Fruit fly (Drosophila melanogaster) whole organism, prepupa: Measurements from ENCODE around the gene Nthl1.

ENCODE experiments used
- Blimp-1 ChIP-seq: fragments of 200-800 bp; sonication (Bioruptor generic); optimal IDR thresholded peaks from 3 replicates; lab custom pipeline; 2017; ENCODE audit warnings: missing biosample characterization, missing genetic modification characterization, mild to moderate bottlenecking, moderate library complexity, missing genetic modification reagents
- CG10631 ChIP-seq: fragments of 200-800 bp; sonication (Bioruptor generic); optimal IDR thresholded peaks from 2 replicates; lab custom pipeline; 2016; ENCODE audit warnings: missing biosample characterization, missing genetic modification characterization
- CG10669 ChIP-seq: fragments of 200-800 bp; sonication (Bioruptor generic); optimal IDR thresholded peaks from 3 replicates; lab custom pipeline; 2018; ENCODE audit warnings: missing biosample characterization, mild to moderate bottlenecking, missing genetic modification characterization, moderate library complexity
- CG11294 ChIP-seq: fragments of 200-800 bp; sonication (Bioruptor generic); IDR thresholded peaks from 2 replicates; pipeline ENCODE4 v1.3.6; 2022; ENCODE audit warnings: missing biosample characterization, missing genetic modification characterization
- CG11762 ChIP-seq: fragments of 200-800 bp; sonication (Bioruptor generic); optimal IDR thresholded peaks from 3 replicates; lab custom pipeline; 2016; ENCODE audit warnings: missing biosample characterization, missing genetic modification characterization; ENCODE audit not compliant: insufficient read depth
- CG11902 ChIP-seq: fragments of 200-800 bp; sonication (Bioruptor generic); optimal IDR thresholded peaks from 3 replicates; lab custom pipeline; 2016; ENCODE audit warnings: missing biosample characterization, missing genetic modification characterization
- CG15336 ChIP-seq: fragments of 200-800 bp; sonication (Bioruptor generic); IDR thresholded peaks from 2 replicates; pipeline ENCODE4 v1.3.6; 2022; ENCODE audit warnings: missing biosample characterization, missing genetic modification characterization
- CG1621 ChIP-seq: fragments of 200-800 bp; sonication (Bioruptor generic); optimal IDR thresholded peaks from 3 replicates; lab custom pipeline; 2018; ENCODE audit warnings: missing biosample characterization, mild to moderate bottlenecking, missing genetic modification characterization
- CG16779 ChIP-seq: fragments of 200-800 bp; sonication (Bioruptor generic); optimal IDR thresholded peaks from 3 replicates; lab custom pipeline; 2017; ENCODE audit warnings: missing biosample characterization, mild to moderate bottlenecking, missing genetic modification characterization
- CG3032 ChIP-seq: fragments of 200-800 bp; optimal IDR thresholded peaks from 2 replicates; lab custom pipeline; 2019; ENCODE audit warnings: missing biosample characterization, mild to moderate bottlenecking, missing genetic modification characterization, moderate library complexity
- CG31627 ChIP-seq: fragments of 200-800 bp; sonication (Bioruptor generic); optimal IDR thresholded peaks from 3 replicates; lab custom pipeline; 2016; ENCODE audit warnings: missing biosample characterization, missing genetic modification characterization
- CG32006 ChIP-seq: fragments of 200-800 bp; sonication (Bioruptor generic); optimal IDR thresholded peaks from 3 replicates; lab custom pipeline; 2017; ENCODE audit warnings: missing biosample characterization, mild to moderate bottlenecking, missing genetic modification characterization
- CG34406 ChIP-seq: fragments of 200-800 bp; sonication (Bioruptor generic); optimal IDR thresholded peaks from 3 replicates; lab custom pipeline; 2016; ENCODE audit warnings: missing biosample characterization, missing genetic modification characterization
- CG3919 ChIP-seq: fragments of 200-800 bp; sonication (Bioruptor generic); optimal IDR thresholded peaks from 3 replicates; lab custom pipeline; 2016; ENCODE audit warnings: missing biosample characterization, missing genetic modification characterization
- CG4318 ChIP-seq: fragments of 200-800 bp; sonication (Bioruptor generic); optimal IDR thresholded peaks from 3 replicates; lab custom pipeline; 2017; ENCODE audit warnings: missing biosample characterization, mild to moderate bottlenecking, missing genetic modification characterization
- CG6163 ChIP-seq: fragments of 200-800 bp; sonication (Bioruptor generic); IDR thresholded peaks from 3 replicates; pipeline ENCODE4 v1.3.6; 2022; ENCODE audit warnings: missing biosample characterization, missing genetic modification characterization
- CG6792 ChIP-seq: fragments of 200-800 bp; sonication (Bioruptor generic); optimal IDR thresholded peaks from 3 replicates; lab custom pipeline; 2016; ENCODE audit warnings: missing biosample characterization, missing genetic modification characterization
- CG6854 ChIP-seq: fragments of 200-800 bp; sonication (Bioruptor generic); optimal IDR thresholded peaks from 2 replicates; lab custom pipeline; 2017; ENCODE audit warnings: missing biosample characterization, mild to moderate bottlenecking, missing genetic modification characterization
- CG7368 ChIP-seq: fragments of 200-800 bp; sonication (Bioruptor generic); optimal IDR thresholded peaks from 3 replicates; lab custom pipeline; 2016; ENCODE audit warnings: missing biosample characterization, missing genetic modification characterization
- CG8119 ChIP-seq: fragments of 200-800 bp; sonication (Bioruptor generic); IDR thresholded peaks from 3 replicates; pipeline ENCODE4 v1.3.6; 2022; ENCODE audit warnings: missing biosample characterization, missing genetic modification characterization
- CG8319 ChIP-seq: fragments of 200-800 bp; sonication (Bioruptor generic); optimal IDR thresholded peaks from 3 replicates; lab custom pipeline; 2016; ENCODE audit warnings: missing biosample characterization, missing genetic modification characterization
- CG8632 ChIP-seq: fragments of 200-800 bp; sonication (Bioruptor generic); optimal IDR thresholded peaks from 3 replicates; lab custom pipeline; 2016; ENCODE audit warnings: missing biosample characterization, missing genetic modification characterization
- Eip75B ChIP-seq: fragments of 200-800 bp; sonication (Bioruptor generic); optimal IDR thresholded peaks from 3 replicates; lab custom pipeline; 2016; ENCODE audit warnings: missing biosample characterization, missing genetic modification characterization
- Eip93F ChIP-seq: fragments of 200-800 bp; sonication (Bioruptor generic); optimal IDR thresholded peaks from 2 replicates; lab custom pipeline; 2016; ENCODE audit warnings: missing biosample characterization, mild to moderate bottlenecking, missing genetic modification characterization
- Gug ChIP-seq: fragments of 200-800 bp; sonication (Bioruptor generic); IDR thresholded peaks from 2 replicates; pipeline ENCODE4 v1.3.6; 2022; ENCODE audit warnings: missing biosample characterization, missing genetic modification characterization
- Hr38 ChIP-seq: sonication (Bioruptor generic); optimal IDR thresholded peaks from 2 replicates; lab custom pipeline; 2016; ENCODE audit warnings: missing biosample characterization, missing genetic modification characterization
- Hr39 ChIP-seq: fragments of 200-800 bp; sonication (Bioruptor generic); optimal IDR thresholded peaks from 2 replicates; lab custom pipeline; 2016; ENCODE audit warnings: missing biosample characterization, missing genetic modification characterization
- Lpt ChIP-seq: fragments of 200-800 bp; sonication (Bioruptor generic); optimal IDR thresholded peaks from 3 replicates; lab custom pipeline; 2016; ENCODE audit warnings: missing biosample characterization, missing genetic modification characterization
- Met ChIP-seq: fragments of 200-800 bp; sonication (Bioruptor generic); optimal IDR thresholded peaks from 3 replicates; lab custom pipeline; 2016; ENCODE audit warnings: missing biosample characterization, missing genetic modification characterization
- OdsH ChIP-seq: fragments of 200-800 bp; sonication (Bioruptor generic); optimal IDR thresholded peaks from 3 replicates; lab custom pipeline; 2016; ENCODE audit warnings: missing biosample characterization, missing genetic modification characterization
- Smox ChIP-seq: fragments of 200-800 bp; sonication (Bioruptor generic); optimal IDR thresholded peaks from 3 replicates; lab custom pipeline; 2016; ENCODE audit warnings: missing biosample characterization, missing genetic modification characterization
- Sox102F ChIP-seq: fragments of 200-800 bp; sonication (Bioruptor generic); optimal IDR thresholded peaks from 2 replicates; lab custom pipeline; 2016; ENCODE audit warnings: missing biosample characterization, mild to moderate bottlenecking, missing genetic modification characterization
- Sox15 ChIP-seq: fragments of 200-800 bp; sonication (Bioruptor generic); optimal IDR thresholded peaks from 3 replicates; lab custom pipeline; 2016; ENCODE audit warnings: missing biosample characterization, missing genetic modification characterization
- achi ChIP-seq: fragments of 200-800 bp; sonication (Bioruptor generic); optimal IDR thresholded peaks from 3 replicates; lab custom pipeline; 2016; ENCODE audit warnings: missing biosample characterization, missing genetic modification characterization
- acj6 ChIP-seq: fragments of 200-800 bp; sonication (Bioruptor generic); optimal IDR thresholded peaks from 3 replicates; lab custom pipeline; 2016; ENCODE audit warnings: missing biosample characterization, missing genetic modification characterization
- cyc ChIP-seq: fragments of 200-800 bp; sonication (Bioruptor generic); optimal IDR thresholded peaks from 3 replicates; lab custom pipeline; 2016; ENCODE audit warnings: missing biosample characterization, missing genetic modification characterization
- dac ChIP-seq: fragments of 200-800 bp; sonication (Bioruptor generic); optimal IDR thresholded peaks from 2 replicates; lab custom pipeline; 2017; ENCODE audit warnings: missing biosample characterization, mild to moderate bottlenecking, missing genetic modification characterization
- dsx ChIP-seq: fragments of 200-800 bp; optimal IDR thresholded peaks from 3 replicates; lab custom pipeline; 2019; ENCODE audit warnings: missing biosample characterization, mild to moderate bottlenecking, missing genetic modification characterization, moderate library complexity; ENCODE audit not compliant: poor library complexity, severe bottlenecking
- eg ChIP-seq: fragments of 200-800 bp; sonication (Bioruptor generic); IDR thresholded peaks from 3 replicates; pipeline ENCODE4 v1.3.6; 2022; ENCODE audit warnings: missing biosample characterization, missing genetic modification characterization
- esn ChIP-seq: fragments of 200-800 bp; sonication (Bioruptor generic); optimal IDR thresholded peaks from 2 replicates; lab custom pipeline; 2016; ENCODE audit warnings: missing biosample characterization, mild to moderate bottlenecking, missing genetic modification characterization, moderate library complexity
- fd59A ChIP-seq: fragments of 200-800 bp; sonication (Bioruptor generic); optimal IDR thresholded peaks from 2 replicates; lab custom pipeline; 2017; ENCODE audit warnings: missing biosample characterization, mild to moderate bottlenecking, missing genetic modification characterization, missing genetic modification reagents
- fd85E ChIP-seq: fragments of 200-800 bp; sonication (Bioruptor generic); optimal IDR thresholded peaks from 3 replicates; lab custom pipeline; 2016; ENCODE audit warnings: missing biosample characterization, missing genetic modification characterization
- fkh ChIP-seq: fragments of 200-800 bp; sonication (Bioruptor generic); optimal IDR thresholded peaks from 3 replicates; lab custom pipeline; 2017; ENCODE audit warnings: missing biosample characterization, mild to moderate bottlenecking, missing genetic modification characterization, moderate library complexity
- lz ChIP-seq: fragments of 200-800 bp; sonication (Bioruptor generic); optimal IDR thresholded peaks from 3 replicates; lab custom pipeline; 2016; ENCODE audit warnings: missing biosample characterization, missing genetic modification characterization
- net ChIP-seq: fragments of 200-800 bp; sonication (Bioruptor generic); optimal IDR thresholded peaks from 3 replicates; lab custom pipeline; 2016; ENCODE audit warnings: missing biosample characterization, missing genetic modification characterization
- pdm3 ChIP-seq: fragments of 200-800 bp; sonication (Bioruptor generic); optimal IDR thresholded peaks from 3 replicates; lab custom pipeline; 2016; ENCODE audit warnings: missing biosample characterization, missing genetic modification characterization
- salr ChIP-seq, 2 experiments: fragments of 200-800 bp; sonication (Bioruptor generic); optimal IDR thresholded peaks; 3 replicates each; lab custom pipeline; 2016 to 2018; ENCODE audit warnings: missing biosample characterization in 2 of 2, missing genetic modification characterization in 2 of 2, mild to moderate bottlenecking in 1 of 2
- spab ChIP-seq: fragments of 200-800 bp; sonication (Bioruptor generic); optimal IDR thresholded peaks from 2 replicates; lab custom pipeline; 2017; ENCODE audit warnings: missing biosample characterization, mild to moderate bottlenecking, missing genetic modification characterization, missing genetic modification reagents
- svp ChIP-seq: fragments of 200-800 bp; sonication (Bioruptor generic); peaks from one replicate; lab custom pipeline; 2016; ENCODE audit warnings: missing biosample characterization, missing genetic modification characterization
- topi ChIP-seq: fragments of 200-800 bp; sonication (Bioruptor generic); optimal IDR thresholded peaks from 3 replicates; lab custom pipeline; 2016; ENCODE audit warnings: missing biosample characterization, missing genetic modification characterization
- vri ChIP-seq: fragments of 200-800 bp; sonication (Bioruptor generic); optimal IDR thresholded peaks from 3 replicates; lab custom pipeline; 2016; ENCODE audit warnings: missing biosample characterization, mild to moderate bottlenecking, missing genetic modification characterization

The Nthl1 gene

dm6 chr2L:20918056-20918674, 9.5 kb downstream of the Nthl1 start:
- TF ChIP-seq dsx (GFP tag; lab: Kevin White, UChicago) (peak; percentile 63), Eip75B (GFP tag; lab: Kevin White, UChicago) (peak; percentile 74), CG3032 (tag; lab: Kevin White, UChicago) (peak; percentile 9), Sox15 (GFP tag; lab: Kevin White, UChicago) (peak; percentile 24), dac (GFP tag; lab: Kevin White, UChicago) (peak; percentile 72), CG3919 (GFP tag; lab: Kevin White, UChicago) (peak; percentile 77), fkh (no peak), Sox102F (GFP tag; lab: Kevin White, UChicago) (peak; percentile 74), Eip93F (GFP tag; lab: Kevin White, UChicago) (no peak), CG6792 (GFP tag; lab: Kevin White, UChicago) (peak; percentile 66), Hr39 (GFP tag; lab: Kevin White, UChicago) (peak; percentile 75), CG8632 (GFP tag; lab: Kevin White, UChicago) (peak; percentile 64), fd59A (GFP tag; lab: Kevin White, UChicago) (peak; percentile 66), topi (GFP tag; lab: Kevin White, UChicago) (peak; percentile 69), Lpt (GFP tag; lab: Kevin White, UChicago) (peak; percentile 79), svp (GFP tag; lab: Kevin White, UChicago) (peak; percentile 90), CG10669 (GFP tag; lab: Kevin White, UChicago) (no peak), lz (GFP tag; lab: Kevin White, UChicago) (peak; percentile 72), CG15336 (peak; percentile 93), CG10631 (peak; percentile 55), CG34406 (GFP tag; lab: Kevin White, UChicago) (peak; percentile 66), CG31627 (GFP tag; lab: Kevin White, UChicago) (peak; percentile 72), vri (peak; percentile 73), Hr38 (GFP tag; lab: Kevin White, UChicago) (peak; percentile 44), pdm3 (peak; percentile 75), CG6163 (GFP tag; lab: Robert Waterston, UW) (peak; percentile 89), CG32006 (GFP tag; lab: Kevin White, UChicago) (peak; percentile 82), CG11762 (no peak), OdsH (GFP tag; lab: Kevin White, UChicago) (peak; percentile 78), Gug (peak; percentile 63), CG6854 (GFP tag; lab: Kevin White, UChicago) (peak; percentile 33), net (GFP tag; lab: Kevin White, UChicago) (peak; percentile 60), CG8119 (GFP tag; lab: Robert Waterston, UW) (peak; percentile 90), CG7368 (GFP tag; lab: Kevin White, UChicago) (no peak), CG1621 (tag; lab: Kevin White, UChicago) (peak; percentile 75), CG16779 (tag; lab: Kevin White, UChicago) (peak; percentile 54), achi (GFP tag; lab: Kevin White, UChicago) (peak; percentile 70), CG11294 (GFP tag; lab: Robert Waterston, UW) (0 out of 2 replicates have a peak, but pooled peaks have one; percentile 7), Smox (GFP tag; lab: Kevin White, UChicago) (peak; percentile 77), acj6 (GFP tag; lab: Kevin White, UChicago) (peak; percentile 70), Met (GFP tag; lab: Kevin White, UChicago) (peak; percentile 69), CG11902 (GFP tag; lab: Kevin White, UChicago) (peak; percentile 34), cyc (GFP tag; lab: Kevin White, UChicago) (peak; percentile 68), fd85E (GFP tag; lab: Kevin White, UChicago) (no peak), CG4318 (GFP tag; lab: Kevin White, UChicago) (peak; percentile 48), Blimp-1 (no peak), eg (GFP tag; lab: Robert Waterston, UW) (peak; percentile 81), CG8319 (GFP tag; lab: Kevin White, UChicago) (no peak), spab (no peak), esn (peak; percentile 78), salr (GFP tag; optimal IDR thresholded peaks at IDR 0.05; lab: Kevin White, UChicago) (peak in 1 of 2 experiments; percentile 32)
